Fruit fly (Drosophila melanogaster): ENCODE results near the gene rsh.

rsh gene

dm6 chrX:13127973-13128749 is 139.7 kb downstream of the rsh start (continued):
- TF ChIP-seq CG2120 (GFP tag; optimal IDR thresholded peaks at IDR 0.05) (no peak), croc (GFP tag; conservative IDR thresholded peaks at IDR 0.05) (no peak), Bgb (GFP tag; IDR thresholded peaks at IDR 0.05; ENCODE audit: partially characterized antibody) (no peak), dati (GFP tag; IDR thresholded peaks at IDR 0.05) (no peak), da (GFP tag; optimal IDR thresholded peaks at IDR 0.05) (peak; percentile 1), CG7963 (GFP tag; IDR thresholded peaks at IDR 0.05; ENCODE audit: partially characterized antibody) (no peak), D19A (tag; optimal IDR thresholded peaks at IDR 0.05) (no peak), hbn (GFP tag; IDR thresholded peaks at IDR 0.05; ENCODE audit: partially characterized antibody) (no peak), Kr (GFP tag; optimal IDR thresholded peaks at IDR 0.05) (no peak), CG16779 (GFP tag; IDR thresholded peaks at IDR 0.05) (no peak), CG12104 (GFP tag; optimal IDR thresholded peaks at IDR 0.05) (no peak), vfl (GFP tag; optimal IDR thresholded peaks at IDR 0.05) (no peak), CG7745 (tag; optimal IDR thresholded peaks at IDR 0.05) (no peak), klu (GFP tag; IDR thresholded peaks at IDR 0.05) (no peak), zfh1 (GFP tag; IDR thresholded peaks at IDR 0.05) (peak; percentile 61; the same call in 1 of the 3 replicates), amos (GFP tag; IDR thresholded peaks at IDR 0.05; ENCODE audit: partially characterized antibody) (no peak), CG6175 (GFP tag; IDR thresholded peaks at IDR 0.05) (no peak), CG14965 (GFP tag; optimal IDR thresholded peaks at IDR 0.05; ENCODE audit: borderline replicate concordance) (no peak), CG12219 (GFP tag; optimal IDR thresholded peaks at IDR 0.05) (no peak), ewg (GFP tag; optimal IDR thresholded peaks at IDR 0.05) (peak; percentile 23), CG7839 (tag; optimal IDR thresholded peaks at IDR 0.05) (peak; percentile 24), tll (GFP tag; optimal IDR thresholded peaks at IDR 0.05) (no peak), CG11093 (GFP tag; IDR thresholded peaks at IDR 0.05) (no peak), CG3065 (GFP tag; optimal IDR thresholded peaks at IDR 0.05) (no peak), hth (optimal IDR thresholded peaks at IDR 0.05) (no peak), Ada2b (GFP tag; IDR thresholded peaks at IDR 0.05) (no peak), toy (GFP tag; IDR thresholded peaks at IDR 0.05) (no peak), CG6689 (GFP tag; IDR thresholded peaks at IDR 0.05) (0 out of 2 replicates have a peak, but pooled peaks have one; percentile 24), CG6854 (GFP tag; optimal IDR thresholded peaks at IDR 0.05) (no peak), Jarid2 (GFP tag; optimal IDR thresholded peaks at IDR 0.05) (no peak), Antp (GFP tag; optimal IDR thresholded peaks at IDR 0.05) (no peak), Gsc (GFP tag; IDR thresholded peaks at IDR 0.05) (no peak), CG7271 (tag; optimal IDR thresholded peaks at IDR 0.05) (no peak), bcd (GFP tag; optimal IDR thresholded peaks at IDR 0.05) (peak; percentile 16), ssp (GFP tag; IDR thresholded peaks at IDR 0.05) (0 out of 2 replicates have a peak, but pooled peaks have one; percentile 16), gt (GFP tag; IDR thresholded peaks at IDR 0.05) (no peak), CG15073 (GFP tag; optimal IDR thresholded peaks at IDR 0.05) (no peak), CG9797 (GFP tag; optimal IDR thresholded peaks at IDR 0.05) (no peak), Ravus (GFP tag; IDR thresholded peaks at IDR 0.05) (no peak), CG3995 (GFP tag; optimal IDR thresholded peaks at IDR 0.05) (no peak), CkIIα-i1 (GFP tag; IDR thresholded peaks at IDR 0.05) (no peak), CG6765 (GFP tag; optimal IDR thresholded peaks at IDR 0.05) (peak; percentile 1), CG4730 (GFP tag; IDR thresholded peaks at IDR 0.05) (no peak), CG17328 (GFP tag; IDR thresholded peaks at IDR 0.05) (peak; percentile 70), hb (GFP tag; IDR thresholded peaks at IDR 0.05; ENCODE audit: partially characterized antibody) (0 out of 3 replicates have a peak, but pooled peaks have one; percentile 18), CG14667 (GFP tag; IDR thresholded peaks at IDR 0.05) (peak; percentile 34; the same call in 1 of the 2 replicates), CG3281 (GFP tag; optimal IDR thresholded peaks at IDR 0.05) (no peak), slou (GFP tag; optimal IDR thresholded peaks at IDR 0.05) (no peak), Tbp (GFP tag; optimal IDR thresholded peaks at IDR 0.05) (no peak), CG1024 (GFP tag; IDR thresholded peaks at IDR 0.05) (peak; percentile 40; the same call in 1 of the 2 replicates)
